Fruit fly (Drosophila melanogaster) whole organism, embryonic: ENCODE results near the gene CG13055.
A peak's percentile ranks its signal among the peaks of the same experiment; 100 is the strongest.

Source experiments
- CG11504 ChIP-seq: fragments of 200-800 bp; sonication (Bioruptor generic); optimal IDR thresholded peaks from 3 replicates; lab custom pipeline; 2019; ENCODE audit warnings: missing biosample characterization, mild to moderate bottlenecking, missing genetic modification characterization, moderate library complexity
- CG11560 ChIP-seq: fragments of 200-800 bp; sonication (Bioruptor generic); IDR thresholded peaks from 3 replicates; pipeline ENCODE4 v1.3.6; 2022; ENCODE audit warnings: missing biosample characterization, missing genetic modification characterization
- CG12236 ChIP-seq: fragments of 200-800 bp; sonication (Bioruptor generic); optimal IDR thresholded peaks from 2 replicates; lab custom pipeline; 2016; ENCODE audit warnings: missing biosample characterization, missing genetic modification characterization
- CG13424 ChIP-seq: fragments of 200-800 bp; sonication (Bioruptor generic); optimal IDR thresholded peaks from 2 replicates; lab custom pipeline; 2019; ENCODE audit warnings: missing biosample characterization, mild to moderate bottlenecking, missing genetic modification characterization, moderate library complexity
- CG16813 ChIP-seq: fragments of 200-800 bp; sonication (Bioruptor generic); IDR thresholded peaks from 3 replicates; pipeline ENCODE4 v1.3.6; 2022; ENCODE audit warnings: missing biosample characterization, missing genetic modification characterization; ENCODE audit not compliant: partially characterized antibody
- CG16815 ChIP-seq: fragments of 200-800 bp; sonication (Bioruptor generic); optimal IDR thresholded peaks from 3 replicates; lab custom pipeline; 2017; ENCODE audit warnings: missing biosample characterization, mild to moderate bottlenecking, missing genetic modification characterization
- CG17359 ChIP-seq: fragments of 200-800 bp; sonication (Bioruptor generic); optimal IDR thresholded peaks from 3 replicates; lab custom pipeline; 2018; ENCODE audit warnings: missing biosample characterization, mild to moderate bottlenecking, missing genetic modification characterization, moderate library complexity
- CG17568 ChIP-seq: fragments of 200-800 bp; sonication (Bioruptor generic); optimal IDR thresholded peaks from 2 replicates; lab custom pipeline; 2018; ENCODE audit warnings: missing biosample characterization, mild to moderate bottlenecking, missing genetic modification characterization, moderate library complexity
- CG17912 ChIP-seq: fragments of 200-800 bp; sonication (Bioruptor generic); optimal IDR thresholded peaks from 2 replicates; lab custom pipeline; 2018; ENCODE audit warnings: missing biosample characterization, mild to moderate bottlenecking, missing genetic modification characterization
- CG2116 ChIP-seq: fragments of 200-800 bp; sonication (Bioruptor generic); optimal IDR thresholded peaks from 3 replicates; lab custom pipeline; 2018; ENCODE audit warnings: missing biosample characterization, mild to moderate bottlenecking, missing genetic modification characterization
- CG2120 ChIP-seq: fragments of 200-800 bp; sonication (Bioruptor generic); optimal IDR thresholded peaks from 3 replicates; lab custom pipeline; 2016; ENCODE audit warnings: missing biosample characterization, missing genetic modification characterization
- CG2202 ChIP-seq: fragments of 200-800 bp; sonication (Bioruptor generic); optimal IDR thresholded peaks from 2 replicates; lab custom pipeline; 2018; ENCODE audit warnings: missing biosample characterization, mild to moderate bottlenecking, missing genetic modification characterization
- CG2889 ChIP-seq: fragments of 200-800 bp; sonication (Bioruptor generic); IDR thresholded peaks from 3 replicates; pipeline ENCODE4 v1.3.6; 2022; ENCODE audit warnings: missing biosample characterization, missing genetic modification characterization
- CG3163 ChIP-seq: fragments of 200-800 bp; sonication (Bioruptor generic); optimal IDR thresholded peaks from 3 replicates; lab custom pipeline; 2016; ENCODE audit warnings: missing biosample characterization, missing genetic modification characterization
- CG3407 ChIP-seq: fragments of 200-800 bp; sonication (Bioruptor generic); optimal IDR thresholded peaks from 2 replicates; lab custom pipeline; 2018; ENCODE audit warnings: missing biosample characterization, mild to moderate bottlenecking, missing genetic modification characterization
- CG43689 ChIP-seq: fragments of 200-800 bp; sonication (Bioruptor generic); IDR thresholded peaks from 2 replicates; pipeline ENCODE4 v1.3.6; 2022; ENCODE audit warnings: missing biosample characterization, missing genetic modification characterization
- CG4404 ChIP-seq: fragments of 200-800 bp; sonication (Bioruptor generic); IDR thresholded peaks from 2 replicates; pipeline ENCODE4 v1.3.6; 2022; ENCODE audit warnings: missing biosample characterization, missing genetic modification characterization
- CG7839 ChIP-seq: fragments of 200-800 bp; sonication (Bioruptor generic); optimal IDR thresholded peaks from 3 replicates; lab custom pipeline; 2018; ENCODE audit warnings: missing biosample characterization, mild to moderate bottlenecking, missing genetic modification characterization, moderate library complexity
- CG8924 ChIP-seq: fragments of 200-800 bp; optimal IDR thresholded peaks from 3 replicates; lab custom pipeline; 2019; ENCODE audit warnings: missing biosample characterization, mild to moderate bottlenecking, missing genetic modification characterization, moderate library complexity
- CG9932 ChIP-seq: fragments of 200-800 bp; sonication (Bioruptor generic); IDR thresholded peaks from 2 replicates; pipeline ENCODE4 v1.3.6; 2022; ENCODE audit warnings: missing biosample characterization, missing genetic modification characterization
- CHES-1-like ChIP-seq: fragments of 200-800 bp; sonication (Bioruptor generic); optimal IDR thresholded peaks from 2 replicates; lab custom pipeline; 2016; ENCODE audit warnings: missing biosample characterization, missing genetic modification characterization
- Chrac-16 ChIP-seq: fragments of 200-800 bp; sonication (Bioruptor generic); optimal IDR thresholded peaks from 3 replicates; lab custom pipeline; 2016; ENCODE audit warnings: missing biosample characterization, missing genetic modification characterization
- D19A ChIP-seq: fragments of 200-800 bp; optimal IDR thresholded peaks from 3 replicates; lab custom pipeline; 2019; ENCODE audit warnings: missing biosample characterization, mild to moderate bottlenecking, missing genetic modification characterization, moderate library complexity
- Dip2 ChIP-seq: fragments of 200-800 bp; sonication (Bioruptor generic); IDR thresholded peaks from 2 replicates; pipeline ENCODE4 v1.3.6; 2022; ENCODE audit warnings: missing biosample characterization, missing genetic modification characterization
- Elba2 ChIP-seq: fragments of 200-800 bp; sonication (Bioruptor generic); optimal IDR thresholded peaks from 3 replicates; lab custom pipeline; 2016; ENCODE audit warnings: missing biosample characterization, missing genetic modification characterization
- HLH4C ChIP-seq: fragments of 200-800 bp; sonication (Bioruptor generic); IDR thresholded peaks from 3 replicates; pipeline ENCODE4 v1.3.6; 2022; ENCODE audit warnings: missing biosample characterization, missing genetic modification characterization; ENCODE audit not compliant: partially characterized antibody
- HLHmδ ChIP-seq: fragments of 200-800 bp; sonication (Bioruptor generic); optimal IDR thresholded peaks from 2 replicates; lab custom pipeline; 2018; ENCODE audit warnings: missing biosample characterization, mild to moderate bottlenecking, missing genetic modification characterization, moderate library complexity
- Hsf ChIP-seq: fragments of 200-800 bp; sonication (Bioruptor generic); optimal IDR thresholded peaks from 3 replicates; lab custom pipeline; 2016; ENCODE audit warnings: missing biosample characterization, missing genetic modification characterization
- Lhr ChIP-seq: fragments of 200-800 bp; sonication (Bioruptor generic); optimal IDR thresholded peaks from 3 replicates; lab custom pipeline; 2017; ENCODE audit warnings: mild to moderate bottlenecking, missing biosample characterization, missing genetic modification reagents, missing genetic modification characterization
- Oli ChIP-seq: fragments of 200-800 bp; sonication (Bioruptor generic); optimal IDR thresholded peaks from 2 replicates; lab custom pipeline; 2018; ENCODE audit warnings: missing biosample characterization, mild to moderate bottlenecking, missing genetic modification characterization, moderate library complexity
- Pdp1 ChIP-seq, 2 experiments: fragments of 200-800 bp; sonication (Bioruptor generic); optimal IDR thresholded peaks; 3 replicates each; lab custom pipeline; 2016; ENCODE audit warnings: missing biosample characterization in 2 of 2, missing genetic modification characterization in 2 of 2, mild to moderate bottlenecking in 1 of 2, moderate library complexity in 1 of 2
- Sox102F ChIP-seq: fragments of 200-800 bp; sonication (Bioruptor generic); optimal IDR thresholded peaks from 2 replicates; lab custom pipeline; 2018; ENCODE audit warnings: missing biosample characterization, mild to moderate bottlenecking, missing genetic modification characterization, moderate library complexity
- Sry-β ChIP-seq: fragments of 200-800 bp; sonication (Bioruptor generic); optimal IDR thresholded peaks from 2 replicates; lab custom pipeline; 2018; ENCODE audit warnings: missing biosample characterization, mild to moderate bottlenecking, missing genetic modification characterization, moderate library complexity
- Sry-δ ChIP-seq: fragments of 200-800 bp; sonication (Bioruptor generic); optimal IDR thresholded peaks from 2 replicates; lab custom pipeline; 2016; ENCODE audit warnings: missing biosample characterization, missing genetic modification characterization
- Trl ChIP-seq, 3 experiments: fragments of >200 bp in 2 of 3; fragments of 200-800 bp in 1 of 3; sonication (Bioruptor generic) in 1 of 3; optimal IDR thresholded peaks; 2 replicates in 1 of 3; 3 replicates in 2 of 3; lab custom pipeline; 2016 to 2017; ENCODE audit warnings: missing biosample characterization in 1 of 3, missing genetic modification characterization in 1 of 3
- Xrp1 ChIP-seq: fragments of 200-800 bp; sonication (Bioruptor generic); IDR thresholded peaks from 2 replicates; pipeline ENCODE4 v1.3.6; 2022; ENCODE audit warnings: missing biosample characterization, missing genetic modification characterization
- ab ChIP-seq: fragments of 200-800 bp; sonication (Bioruptor generic); optimal IDR thresholded peaks from 2 replicates; lab custom pipeline; 2016; ENCODE audit warnings: missing biosample characterization, missing genetic modification characterization
- btn ChIP-seq: fragments of 200-800 bp; sonication (Bioruptor generic); optimal IDR thresholded peaks from 2 replicates; lab custom pipeline; 2016; ENCODE audit warnings: missing biosample characterization, missing genetic modification characterization
- cg ChIP-seq: fragments of 200-800 bp; sonication (Bioruptor generic); optimal IDR thresholded peaks from 3 replicates; lab custom pipeline; 2019; ENCODE audit warnings: missing biosample characterization, mild to moderate bottlenecking, missing genetic modification characterization, moderate library complexity
- chinmo ChIP-seq: fragments of 200-800 bp; sonication (Bioruptor generic); IDR thresholded peaks from 4 replicates; pipeline ENCODE4 v1.3.6; 2022; ENCODE audit warnings: missing biosample characterization, missing genetic modification characterization; ENCODE audit not compliant: partially characterized antibody
- chn ChIP-seq: fragments of 200-800 bp; sonication (Bioruptor generic); optimal IDR thresholded peaks from 2 replicates; lab custom pipeline; 2016; ENCODE audit warnings: missing biosample characterization, missing genetic modification characterization
- eve ChIP-seq, 2 experiments: fragments of >200 bp; optimal IDR thresholded peaks; 2 replicates each; lab custom pipeline; 2017; ENCODE audit warnings: missing biosample characterization in 2 of 2, missing genetic modification characterization in 2 of 2
- gcm2 ChIP-seq: fragments of 200-800 bp; sonication (Bioruptor generic); optimal IDR thresholded peaks from 2 replicates; lab custom pipeline; 2016; ENCODE audit warnings: missing biosample characterization, missing genetic modification characterization
- insv ChIP-seq, 2 experiments: fragments of 200-800 bp; sonication (Bioruptor generic); optimal IDR thresholded peaks; 3 replicates each; lab custom pipeline; 2016 to 2018; ENCODE audit warnings: missing biosample characterization in 2 of 2, missing genetic modification characterization in 2 of 2
- run ChIP-seq: fragments of 200-800 bp; sonication (Bioruptor generic); optimal IDR thresholded peaks from 3 replicates; lab custom pipeline; 2018; ENCODE audit warnings: missing biosample characterization, mild to moderate bottlenecking, missing genetic modification characterization
- sisA ChIP-seq: fragments of 200-800 bp; sonication (Bioruptor generic); IDR thresholded peaks from 2 replicates; pipeline ENCODE4 v1.3.6; 2022; ENCODE audit warnings: missing biosample characterization, missing genetic modification characterization
- sob ChIP-seq: fragments of 200-800 bp; sonication (Bioruptor generic); IDR thresholded peaks from 2 replicates; pipeline ENCODE4 v1.3.6; 2022; ENCODE audit warnings: missing biosample characterization, missing genetic modification characterization
- tll ChIP-seq, 2 experiments: fragments of 200-800 bp in 1 of 2; fragments of >200 bp in 1 of 2; sonication (Bioruptor generic) in 1 of 2; optimal IDR thresholded peaks; 2 replicates each; lab custom pipeline; 2017 to 2019; ENCODE audit warnings: missing biosample characterization in 2 of 2, missing genetic modification characterization in 2 of 2, mild to moderate bottlenecking in 1 of 2, moderate library complexity in 1 of 2
- unc-4 ChIP-seq: fragments of 200-800 bp; sonication (Bioruptor generic); IDR thresholded peaks from 2 replicates; pipeline ENCODE4 v1.3.6; 2022; ENCODE audit warnings: missing biosample characterization, missing genetic modification characterization; ENCODE audit not compliant: partially characterized antibody
- zfh1 ChIP-seq: fragments of 200-800 bp; sonication (Bioruptor generic); IDR thresholded peaks from 3 replicates; pipeline ENCODE4 v1.3.6; 2022; ENCODE audit warnings: missing biosample characterization, missing genetic modification characterization

Gene CG13055

dm6 chr3L:16285346-16285911, 33.3 kb upstream of the CG13055 start, which contains the start of gene CG13047:
Gene CG13047 (minus strand): TSS chr3L:16285396.
- TF ChIP-seq CG17568 (GFP tag; lab: Kevin White, UChicago) = no peak
- no peak for TF ChIP-seq CG3407 (GFP tag; lab: Kevin White, UChicago)
- TF ChIP-seq CG17912 (GFP tag; lab: Kevin White, UChicago) = no peak
- TF ChIP-seq CG12236 (GFP tag; lab: Kevin White, UChicago) = no peak
- no peak for TF ChIP-seq CG43689 (GFP tag; lab: Robert Waterston, UW)
- no peak for TF ChIP-seq eve (GFP tag; optimal IDR thresholded peaks at IDR 0.05; lab: Kevin White, UChicago)
- no peak for TF ChIP-seq CG11560
- TF ChIP-seq CG8924 (tag; lab: Kevin White, UChicago) = no peak
- no peak for TF ChIP-seq Pdp1 (GFP tag; optimal IDR thresholded peaks at IDR 0.05; lab: Kevin White, UChicago)
- TF ChIP-seq HLH4C (GFP tag; lab: Robert Waterston, UW) = no peak
- no peak for TF ChIP-seq CG2120
- TF ChIP-seq cg = no peak
- no peak for TF ChIP-seq D19A (tag; lab: Kevin White, UChicago)
- no peak for TF ChIP-seq CG3163 (GFP tag; lab: Kevin White, UChicago)
- no peak for TF ChIP-seq CG2116 (GFP tag; lab: Kevin White, UChicago)
- no peak for TF ChIP-seq sob (GFP tag; lab: Robert Waterston, UW)
- TF ChIP-seq CG4404 (GFP tag; lab: Robert Waterston, UW) = no peak
- TF ChIP-seq gcm2 (GFP tag; lab: Kevin White, UChicago) = no peak
- no peak for TF ChIP-seq Trl (optimal IDR thresholded peaks at IDR 0.05; lab: Kevin White, UChicago)
- TF ChIP-seq Trl (GFP tag; optimal IDR thresholded peaks at IDR 0.05; lab: Kevin White, UChicago) = no peak
- TF ChIP-seq CG2202 (tag; lab: Kevin White, UChicago) = no peak
- TF ChIP-seq CG11504 (tag; lab: Kevin White, UChicago) = peak; percentile 55
- TF ChIP-seq CG7839 (tag; lab: Kevin White, UChicago) = peak; percentile 25
- TF ChIP-seq btn (GFP tag; lab: Kevin White, UChicago) = no peak
- no peak for TF ChIP-seq run (tag; lab: Kevin White, UChicago)
- TF ChIP-seq Hsf (GFP tag; lab: Kevin White, UChicago) = no peak
- no peak for TF ChIP-seq chn (GFP tag; lab: Kevin White, UChicago)
- TF ChIP-seq chinmo (GFP tag; lab: Robert Waterston, UW) = 0 out of 4 replicates have a peak, but pooled peaks have one; percentile 24
- no peak for TF ChIP-seq insv (GFP tag; optimal IDR thresholded peaks at IDR 0.05; lab: Kevin White, UChicago)
- no peak for TF ChIP-seq Elba2 (GFP tag; lab: Kevin White, UChicago)
- TF ChIP-seq Sry-δ (GFP tag; lab: Kevin White, UChicago) = no peak
- TF ChIP-seq Sox102F = peak; percentile 36
- no peak for TF ChIP-seq zfh1
- peak; percentile 5 for TF ChIP-seq CG17359 (tag; lab: Kevin White, UChicago)
- no peak for TF ChIP-seq CG16815 (GFP tag; lab: Kevin White, UChicago)
- TF ChIP-seq Oli (tag; lab: Kevin White, UChicago) = peak; percentile 15
- TF ChIP-seq Sry-β (GFP tag; lab: Kevin White, UChicago) = no peak
- no peak for TF ChIP-seq Xrp1 (GFP tag; lab: Robert Waterston, UW)
- no peak for TF ChIP-seq HLHmδ (GFP tag; lab: Kevin White, UChicago)
- no peak for TF ChIP-seq unc-4 (GFP tag; lab: Robert Waterston, UW)
- TF ChIP-seq CG16813 (GFP tag; lab: Robert Waterston, UW) = no peak
- TF ChIP-seq Lhr (GFP tag; lab: Kevin White, UChicago) = no peak
- TF ChIP-seq sisA (GFP tag; lab: Robert Waterston, UW) = no peak
- no peak for TF ChIP-seq Chrac-16 (GFP tag; lab: Kevin White, UChicago)
- TF ChIP-seq Dip2 (GFP tag; lab: Robert Waterston, UW) = no peak
- TF ChIP-seq CG13424 (tag; lab: Kevin White, UChicago) = peak; percentile 24
- no peak for TF ChIP-seq CHES-1-like (GFP tag; lab: Kevin White, UChicago)
- TF ChIP-seq CG9932 (GFP tag; lab: Robert Waterston, UW) = no peak
- TF ChIP-seq ab (GFP tag; lab: Kevin White, UChicago) = no peak
- TF ChIP-seq tll (GFP tag; optimal IDR thresholded peaks at IDR 0.05; lab: Kevin White, UChicago) = no peak
- no peak for TF ChIP-seq CG2889
